Fruit fly (Drosophila melanogaster) whole organism, embryonic: ENCODE measurements around the gene CG11898.

Experiments
- Atf3 ChIP-seq: fragments of 200-800 bp; sonication (Bioruptor generic); optimal IDR thresholded peaks from 3 replicates; lab custom pipeline; 2016; ENCODE audit warnings: missing biosample characterization, missing genetic modification characterization
- Awh ChIP-seq: fragments of 200-800 bp; sonication (Bioruptor generic); IDR thresholded peaks from 2 replicates; pipeline ENCODE4, ENCODE4 v1.3.6; 2022; ENCODE audit warnings: missing biosample characterization, missing genetic modification characterization
- CG10147 ChIP-seq: fragments of 200-800 bp; sonication (Bioruptor generic); optimal IDR thresholded peaks from 2 replicates; lab custom pipeline; 2019; ENCODE audit warnings: missing biosample characterization, mild to moderate bottlenecking, missing genetic modification characterization, moderate library complexity
- CG12155 ChIP-seq: fragments of 200-800 bp; sonication (Bioruptor generic); optimal IDR thresholded peaks from 3 replicates; lab custom pipeline; 2016; ENCODE audit warnings: missing biosample characterization, missing genetic modification characterization
- CG13123 ChIP-seq: fragments of 200-800 bp; sonication (Bioruptor generic); optimal IDR thresholded peaks from 2 replicates; lab custom pipeline; 2016; ENCODE audit warnings: missing biosample characterization, missing genetic modification characterization
- CG13624 ChIP-seq: fragments of 200-800 bp; sonication (Bioruptor generic); optimal IDR thresholded peaks from 2 replicates; lab custom pipeline; 2016; ENCODE audit warnings: missing biosample characterization, missing genetic modification characterization
- CG14014 ChIP-seq: fragments of 200-800 bp; sonication (Bioruptor generic); IDR thresholded peaks from 2 replicates; pipeline ENCODE4 v1.3.6; 2022; ENCODE audit warnings: missing biosample characterization, missing genetic modification characterization
- CG14667 ChIP-seq: fragments of 200-800 bp; sonication (Bioruptor generic); IDR thresholded peaks from 2 replicates; pipeline ENCODE4 v1.3.6; 2022; ENCODE audit warnings: missing biosample characterization, missing genetic modification characterization
- CG1602 ChIP-seq: fragments of 200-800 bp; sonication (Bioruptor generic); optimal IDR thresholded peaks from 3 replicates; lab custom pipeline; 2016; ENCODE audit warnings: missing biosample characterization, missing genetic modification characterization
- CG17568 ChIP-seq: fragments of 200-800 bp; sonication (Bioruptor generic); optimal IDR thresholded peaks from 2 replicates; lab custom pipeline; 2018; ENCODE audit warnings: missing biosample characterization, mild to moderate bottlenecking, missing genetic modification characterization, moderate library complexity
- CG18476 ChIP-seq: fragments of 200-800 bp; sonication (Bioruptor generic); optimal IDR thresholded peaks from 2 replicates; lab custom pipeline; 2016; ENCODE audit warnings: missing biosample characterization, mild to moderate bottlenecking, missing genetic modification characterization
- CG3163 ChIP-seq: fragments of 200-800 bp; sonication (Bioruptor generic); optimal IDR thresholded peaks from 3 replicates; lab custom pipeline; 2016; ENCODE audit warnings: missing biosample characterization, missing genetic modification characterization
- CG32767 ChIP-seq: fragments of 200-800 bp; sonication (Bioruptor generic); IDR thresholded peaks from 2 replicates; pipeline ENCODE4 v1.3.6; 2022; ENCODE audit warnings: missing biosample characterization, missing genetic modification characterization
- CG4282 ChIP-seq: fragments of 200-800 bp; sonication (Bioruptor generic); optimal IDR thresholded peaks from 2 replicates; lab custom pipeline; 2016; ENCODE audit warnings: missing biosample characterization, missing genetic modification characterization
- CG4424 ChIP-seq: fragments of 200-800 bp; sonication (Bioruptor generic); optimal IDR thresholded peaks from 3 replicates; lab custom pipeline; 2016; ENCODE audit warnings: missing biosample characterization, missing genetic modification characterization
- CG6175 ChIP-seq: fragments of 200-800 bp; sonication (Bioruptor generic); IDR thresholded peaks from 3 replicates; pipeline ENCODE4 v1.3.6; 2022; ENCODE audit warnings: missing biosample characterization, missing genetic modification characterization
- CG6654 ChIP-seq: fragments of 200-800 bp; sonication (Bioruptor generic); optimal IDR thresholded peaks from 2 replicates; lab custom pipeline; 2017; ENCODE audit warnings: missing biosample characterization, mild to moderate bottlenecking, missing genetic modification characterization
- CG6854 ChIP-seq: fragments of 200-800 bp; sonication (Bioruptor generic); optimal IDR thresholded peaks from 3 replicates; lab custom pipeline; 2017; ENCODE audit warnings: missing biosample characterization, mild to moderate bottlenecking, missing genetic modification characterization
- CG8478 ChIP-seq: fragments of >200 bp; optimal IDR thresholded peaks from 2 replicates; lab custom pipeline; 2018
- CG8924 ChIP-seq: fragments of 200-800 bp; optimal IDR thresholded peaks from 3 replicates; lab custom pipeline; 2019; ENCODE audit warnings: missing biosample characterization, mild to moderate bottlenecking, missing genetic modification characterization, moderate library complexity
- CG9876 ChIP-seq: fragments of 200-800 bp; sonication (Bioruptor generic); optimal IDR thresholded peaks from 2 replicates; lab custom pipeline; 2016; ENCODE audit warnings: missing biosample characterization, missing genetic modification characterization
- Dbx ChIP-seq: fragments of 200-800 bp; sonication (Bioruptor generic); IDR thresholded peaks from 3 replicates; pipeline ENCODE4 v1.3.6; 2022; ENCODE audit warnings: missing biosample characterization, missing genetic modification characterization
- Dek ChIP-seq: fragments of 200-800 bp; sonication (Bioruptor generic); optimal IDR thresholded peaks from 3 replicates; lab custom pipeline; 2019; ENCODE audit warnings: missing biosample characterization, mild to moderate bottlenecking, missing genetic modification characterization, moderate library complexity
- ERR ChIP-seq: fragments of 200-800 bp; sonication (Bioruptor generic); optimal IDR thresholded peaks from 2 replicates; lab custom pipeline; 2016; ENCODE audit warnings: missing biosample characterization, missing genetic modification characterization
- Fer1 ChIP-seq: fragments of 200-800 bp; sonication (Bioruptor generic); optimal IDR thresholded peaks from 2 replicates; lab custom pipeline; 2017; ENCODE audit warnings: missing biosample characterization, mild to moderate bottlenecking, missing genetic modification characterization
- Fer3 ChIP-seq: fragments of 200-800 bp; sonication (Bioruptor generic); optimal IDR thresholded peaks from 2 replicates; lab custom pipeline; 2018; ENCODE audit warnings: missing biosample characterization, mild to moderate bottlenecking, missing genetic modification characterization, moderate library complexity
- HLH4C ChIP-seq: fragments of 200-800 bp; sonication (Bioruptor generic); IDR thresholded peaks from 3 replicates; pipeline ENCODE4 v1.3.6; 2022; ENCODE audit warnings: missing biosample characterization, missing genetic modification characterization; ENCODE audit not compliant: partially characterized antibody
- Hr51 ChIP-seq, 2 experiments: fragments of 200-800 bp; sonication (Bioruptor generic); optimal IDR thresholded peaks; 2 replicates in 1 of 2; 3 replicates in 1 of 2; lab custom pipeline; 2016 to 2018; ENCODE audit warnings: missing biosample characterization in 2 of 2, missing genetic modification characterization in 2 of 2, mild to moderate bottlenecking in 1 of 2, moderate library complexity in 1 of 2
- MESR4 ChIP-seq: fragments of 200-800 bp; sonication (Bioruptor generic); optimal IDR thresholded peaks from 2 replicates; lab custom pipeline; 2018; ENCODE audit warnings: missing biosample characterization, mild to moderate bottlenecking, missing genetic modification characterization, moderate library complexity
- PHDP ChIP-seq: fragments of 200-800 bp; sonication (Bioruptor generic); optimal IDR thresholded peaks from 3 replicates; lab custom pipeline; 2018; ENCODE audit warnings: missing biosample characterization, mild to moderate bottlenecking, missing genetic modification characterization, moderate library complexity
- Side ChIP-seq: fragments of 200-800 bp; sonication (Bioruptor generic); optimal IDR thresholded peaks from 2 replicates; lab custom pipeline; 2016; ENCODE audit warnings: missing biosample characterization, missing genetic modification characterization
- Vsx1 ChIP-seq: fragments of 200-800 bp; sonication (Bioruptor generic); optimal IDR thresholded peaks from 2 replicates; lab custom pipeline; 2017; ENCODE audit warnings: missing biosample characterization, mild to moderate bottlenecking, missing genetic modification characterization, missing genetic modification reagents
- bowl ChIP-seq: fragments of 200-800 bp; sonication (Bioruptor generic); IDR thresholded peaks from 2 replicates; pipeline ENCODE4 v1.3.6; 2022; ENCODE audit warnings: missing biosample characterization, missing genetic modification characterization
- cad ChIP-seq: fragments of >200 bp; optimal IDR thresholded peaks from 2 replicates; lab custom pipeline; 2017; ENCODE audit warnings: missing biosample characterization, missing genetic modification characterization
- cg ChIP-seq: fragments of 200-800 bp; sonication (Bioruptor generic); optimal IDR thresholded peaks from 3 replicates; lab custom pipeline; 2019; ENCODE audit warnings: missing biosample characterization, mild to moderate bottlenecking, missing genetic modification characterization, moderate library complexity
- corto ChIP-seq: fragments of 200-800 bp; sonication (Bioruptor generic); optimal IDR thresholded peaks from 2 replicates; lab custom pipeline; 2016; ENCODE audit warnings: missing biosample characterization, mild to moderate bottlenecking, missing genetic modification characterization, moderate library complexity
- cwo ChIP-seq: fragments of 200-800 bp; sonication (Bioruptor generic); optimal IDR thresholded peaks from 3 replicates; lab custom pipeline; 2017; ENCODE audit warnings: missing biosample characterization, missing genetic modification characterization, mild to moderate bottlenecking, moderate library complexity, missing genetic modification reagents
- dysf ChIP-seq: fragments of 200-800 bp; sonication (Bioruptor generic); IDR thresholded peaks from 3 replicates; pipeline ENCODE4 v1.3.6; 2022; ENCODE audit warnings: missing biosample characterization, missing genetic modification characterization
- en ChIP-seq: fragments of 200-800 bp; sonication (Bioruptor generic); optimal IDR thresholded peaks from 2 replicates; lab custom pipeline; 2016; ENCODE audit warnings: missing biosample characterization, missing genetic modification characterization
- esg ChIP-seq: fragments of 200-800 bp; sonication (Bioruptor generic); conservative IDR thresholded peaks from 2 replicates; pipeline ENCODE4 v1.3.6; 2022; ENCODE audit warnings: missing biosample characterization, missing genetic modification characterization
- inv ChIP-seq: fragments of 200-800 bp; sonication (Bioruptor generic); IDR thresholded peaks from 2 replicates; pipeline ENCODE4 v1.3.6; 2022; ENCODE audit warnings: missing biosample characterization, missing genetic modification characterization; ENCODE audit not compliant: partially characterized antibody
- lov ChIP-seq, 2 experiments: fragments of 200-800 bp in 1 of 2; fragments of >200 bp in 1 of 2; sonication (Bioruptor generic) in 1 of 2; IDR thresholded peaks in 1 of 2; optimal IDR thresholded peaks in 1 of 2; 2 replicates in 1 of 2; 3 replicates in 1 of 2; pipeline versions ENCODE4 v1.3.6 to Lab custom; 2017 to 2022; ENCODE audit warnings: missing biosample characterization in 1 of 2, missing genetic modification characterization in 1 of 2
- nerfin-2 ChIP-seq: fragments of 200-800 bp; sonication (Bioruptor generic); IDR thresholded peaks from 2 replicates; pipeline ENCODE4 v1.3.6; 2022; ENCODE audit warnings: missing biosample characterization, missing genetic modification characterization; ENCODE audit not compliant: partially characterized antibody
- nom ChIP-seq: fragments of 200-800 bp; sonication (Bioruptor generic); optimal IDR thresholded peaks from 2 replicates; lab custom pipeline; 2017; ENCODE audit warnings: missing biosample characterization, missing genetic modification characterization, mild to moderate bottlenecking, moderate library complexity, missing genetic modification reagents
- ro ChIP-seq: fragments of 200-800 bp; sonication (Bioruptor generic); IDR thresholded peaks from 2 replicates; pipeline ENCODE4 v1.3.6; 2022; ENCODE audit warnings: missing biosample characterization, missing genetic modification characterization
- ssp ChIP-seq: fragments of 200-800 bp; sonication (Bioruptor generic); IDR thresholded peaks from 2 replicates; pipeline ENCODE4 v1.3.6; 2022; ENCODE audit warnings: missing biosample characterization, missing genetic modification characterization
- sug ChIP-seq: fragments of 200-800 bp; optimal IDR thresholded peaks from 2 replicates; lab custom pipeline; 2019; ENCODE audit warnings: missing biosample characterization, mild to moderate bottlenecking, missing genetic modification characterization, moderate library complexity
- tap ChIP-seq: fragments of 200-800 bp; optimal IDR thresholded peaks from 3 replicates; lab custom pipeline; 2019; ENCODE audit warnings: missing biosample characterization, mild to moderate bottlenecking, missing genetic modification characterization, moderate library complexity
- tin ChIP-seq: fragments of 200-800 bp; sonication (Bioruptor generic); optimal IDR thresholded peaks from 3 replicates; lab custom pipeline; 2016; ENCODE audit warnings: missing biosample characterization, missing genetic modification characterization
- toy ChIP-seq: fragments of 200-800 bp; sonication (Bioruptor generic); IDR thresholded peaks from 2 replicates; pipeline ENCODE4 v1.3.6; 2022; ENCODE audit warnings: missing biosample characterization, missing genetic modification characterization
- trh ChIP-seq: fragments of 200-800 bp; sonication (Bioruptor generic); optimal IDR thresholded peaks from 2 replicates; lab custom pipeline; 2016; ENCODE audit warnings: missing biosample characterization, missing genetic modification characterization

The CG11898 gene

DNA sequence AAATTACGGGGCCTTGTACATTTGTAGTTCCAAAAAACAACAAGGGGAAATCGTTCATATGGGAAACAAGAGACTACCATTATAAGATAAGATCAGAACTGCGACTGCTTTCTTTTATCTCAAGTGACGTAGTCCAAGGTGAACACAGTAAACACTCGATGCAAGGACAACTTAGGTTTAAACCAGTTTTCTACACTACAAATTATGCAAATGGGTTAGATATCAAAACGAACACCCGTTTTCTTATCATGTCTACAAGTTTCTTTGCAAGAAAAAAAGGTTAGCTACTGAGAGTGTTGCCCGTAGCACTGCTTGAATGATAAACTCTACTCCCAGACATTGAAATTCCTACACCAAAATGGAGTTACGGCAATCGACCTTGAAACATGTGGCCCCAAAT is 41.3 kb upstream of the CG11898 start (continued):
- TF ChIP-seq tin = peak; percentile 32
- TF ChIP-seq MESR4 (GFP tag; lab: Kevin White, UChicago) = no peak
- TF ChIP-seq dysf = peak; percentile 76
- TF ChIP-seq Fer3 (tag; lab: Kevin White, UChicago) = peak; percentile 69
- TF ChIP-seq CG13624 (GFP tag; lab: Kevin White, UChicago) = peak; percentile 14
- TF ChIP-seq Dbx = peak; percentile 68; the same call in 2 of the 3 replicates
- no peak for TF ChIP-seq tap (tag; lab: Kevin White, UChicago)
- TF ChIP-seq CG6854 (GFP tag; lab: Kevin White, UChicago) = no peak
- no peak for TF ChIP-seq CG8478 (lab: Kevin White, UChicago)
- peak; percentile 13 for TF ChIP-seq CG9876
- no peak for TF ChIP-seq corto (GFP tag; lab: Kevin White, UChicago)
- peak; percentile 32 for TF ChIP-seq Dek (tag; lab: Kevin White, UChicago)
- peak; percentile 36 for TF ChIP-seq CG13123 (GFP tag; lab: Kevin White, UChicago)
- peak; percentile 65 for TF ChIP-seq Awh
- TF ChIP-seq CG8924 (tag; lab: Kevin White, UChicago) = peak; percentile 58
- no peak for TF ChIP-seq nerfin-2 (GFP tag; lab: Robert Waterston, UW)
- TF ChIP-seq nom (GFP tag; lab: Kevin White, UChicago) = no peak
- peak in 1 of 2 experiments; percentile 26 for TF ChIP-seq Hr51 (GFP tag; optimal IDR thresholded peaks at IDR 0.05; lab: Kevin White, UChicago)
- TF ChIP-seq ssp (GFP tag; lab: Robert Waterston, UW) = peak; percentile 44; the same call in 1 of the 2 replicates
- TF ChIP-seq CG6175 (GFP tag; lab: Robert Waterston, UW) = 0 out of 3 replicates have a peak, but pooled peaks have one; percentile 52
- no peak for TF ChIP-seq cwo
- peak; percentile 62 for TF ChIP-seq CG12155 (GFP tag; lab: Kevin White, UChicago)
- TF ChIP-seq CG1602 = peak; percentile 57
- TF ChIP-seq CG32767 (GFP tag; lab: Robert Waterston, UW) = peak; percentile 56; the same call in 1 of the 2 replicates
- no peak for TF ChIP-seq CG4282 (GFP tag; lab: Kevin White, UChicago)
- peak; percentile 72 for TF ChIP-seq CG14667
- no peak for TF ChIP-seq ro
- TF ChIP-seq CG10147 (GFP tag; lab: Kevin White, UChicago) = no peak
- TF ChIP-seq ERR = no peak
- peak; percentile 44; the same call in 1 of the 2 replicates for TF ChIP-seq esg (GFP tag; lab: Robert Waterston, UW)
- TF ChIP-seq inv (GFP tag; lab: Robert Waterston, UW) = no peak
- TF ChIP-seq Side = peak; percentile 80
- no peak for TF ChIP-seq lov (optimal IDR thresholded peaks at IDR 0.05; lab: Kevin White, UChicago)
- TF ChIP-seq lov (GFP tag; IDR thresholded peaks at IDR 0.05; lab: Robert Waterston, UW) = peak; percentile 86
- peak; percentile 51; the same call in 1 of the 2 replicates for TF ChIP-seq CG14014 (GFP tag; lab: Robert Waterston, UW)
- no peak for TF ChIP-seq CG17568
- peak; percentile 18 for TF ChIP-seq en (GFP tag; lab: Kevin White, UChicago)
- no peak for TF ChIP-seq CG3163 (GFP tag; lab: Kevin White, UChicago)
- no peak for TF ChIP-seq Atf3 (GFP tag; lab: Kevin White, UChicago)
- TF ChIP-seq trh (GFP tag; lab: Kevin White, UChicago) = no peak
- no peak for TF ChIP-seq bowl (GFP tag; lab: Robert Waterston, UW)
- peak; percentile 65 for TF ChIP-seq CG4424
- no peak for TF ChIP-seq cg
- TF ChIP-seq cad (GFP tag; lab: Kevin White, UChicago) = no peak
- no peak for TF ChIP-seq HLH4C (GFP tag; lab: Robert Waterston, UW)
- TF ChIP-seq Vsx1 = no peak
- peak; percentile 30 for TF ChIP-seq Fer1 (GFP tag; lab: Kevin White, UChicago)
- peak; percentile 59 for TF ChIP-seq PHDP
- no peak for TF ChIP-seq toy (GFP tag; lab: Robert Waterston, UW)
- TF ChIP-seq CG18476 = no peak
- TF ChIP-seq sug (tag; lab: Kevin White, UChicago) = no peak
- no peak for TF ChIP-seq CG6654 (GFP tag; lab: Kevin White, UChicago)
